Worm (Caenorhabditis elegans) whole organism, mixed stage, embryonic: Measurements from ENCODE around the gene srh-60.

Experiments
- M03D4.4 ChIP-seq: sonication (generic microtip); optimal IDR thresholded peaks from 2 replicates; lab custom pipeline; 2017; ENCODE audit warnings: mild to moderate bottlenecking, missing genetic modification characterization, missing compliant biosample characterization
- bed-3 ChIP-seq: fragments of 200-800 bp; sonication (Bioruptor generic); optimal IDR thresholded peaks from 3 replicates; lab custom pipeline; 2018; ENCODE audit warnings: mild to moderate bottlenecking, missing genetic modification characterization, moderate library complexity, missing compliant biosample characterization
- blmp-1 ChIP-seq: fragments of 150-350 bp; optimal IDR thresholded peaks from 2 replicates; lab custom pipeline; 2014; ENCODE audit warnings: missing biosample characterization, missing genetic modification characterization
- ceh-39 ChIP-seq: fragments of 150-350 bp; optimal IDR thresholded peaks from 2 replicates; lab custom pipeline; 2014; ENCODE audit warnings: missing biosample characterization, missing genetic modification characterization
- ceh-43 ChIP-seq: fragments of 200-800 bp; sonication (Bioruptor generic); optimal IDR thresholded peaks from 2 replicates; lab custom pipeline; 2018; ENCODE audit warnings: mild to moderate bottlenecking, missing genetic modification characterization, moderate library complexity, missing compliant biosample characterization
- ceh-83 ChIP-seq: fragments of 200-800 bp; sonication (Bioruptor generic); optimal IDR thresholded peaks from 2 replicates; lab custom pipeline; 2018; ENCODE audit warnings: mild to moderate bottlenecking, missing genetic modification characterization, missing compliant biosample characterization
- cnd-1 ChIP-seq: fragments of 200-800 bp; sonication (Bioruptor generic); optimal IDR thresholded peaks from 2 replicates; lab custom pipeline; 2018; ENCODE audit warnings: mild to moderate bottlenecking, missing genetic modification characterization, missing compliant biosample characterization
- drap-1 ChIP-seq: fragments of 200-800 bp; sonication (Bioruptor generic); optimal IDR thresholded peaks from 3 replicates; lab custom pipeline; 2018; ENCODE audit warnings: mild to moderate bottlenecking, missing genetic modification characterization, missing compliant biosample characterization
- elt-3 ChIP-seq: fragments of 150-350 bp; optimal IDR thresholded peaks from 2 replicates; lab custom pipeline; 2014; ENCODE audit warnings: missing biosample characterization, missing genetic modification characterization
- flh-1 ChIP-seq: fragments of 200-800 bp; sonication (Bioruptor generic); optimal IDR thresholded peaks from 2 replicates; lab custom pipeline; 2018; ENCODE audit warnings: mild to moderate bottlenecking, missing genetic modification characterization, moderate library complexity, missing compliant biosample characterization
- ham-2 ChIP-seq: fragments of 200-800 bp; sonication (Bioruptor generic); optimal IDR thresholded peaks from 2 replicates; lab custom pipeline; 2018; ENCODE audit warnings: mild to moderate bottlenecking, missing genetic modification characterization, missing compliant biosample characterization
- hlh-1 ChIP-seq: fragments of 150-350 bp; optimal IDR thresholded peaks from 2 replicates; lab custom pipeline; 2014; ENCODE audit warnings: missing biosample characterization, missing genetic modification reagents, missing genetic modification characterization
- lin-32 ChIP-seq: fragments of 200-800 bp; sonication (Bioruptor generic); optimal IDR thresholded peaks from 2 replicates; lab custom pipeline; 2018; ENCODE audit warnings: mild to moderate bottlenecking, missing genetic modification characterization, missing compliant biosample characterization
- lsy-2 ChIP-seq: fragments of 150-350 bp; optimal IDR thresholded peaks from 2 replicates; lab custom pipeline; 2014; ENCODE audit warnings: missing biosample characterization, missing genetic modification characterization
- mab-5 ChIP-seq: fragments of 150-350 bp; optimal IDR thresholded peaks from 2 replicates; lab custom pipeline; 2014; ENCODE audit warnings: missing biosample characterization, missing genetic modification characterization
- mep-1 ChIP-seq: fragments of 150-350 bp; optimal IDR thresholded peaks from 2 replicates; lab custom pipeline; 2017; ENCODE audit warnings: missing biosample characterization, missing genetic modification reagents, missing genetic modification characterization, inconsistent platforms
- mls-2 ChIP-seq: sonication (generic microtip); optimal IDR thresholded peaks from 2 replicates; lab custom pipeline; 2016; ENCODE audit warnings: mild to moderate bottlenecking, missing genetic modification characterization, moderate library complexity, missing compliant biosample characterization
- nhr-12 ChIP-seq: fragments of 150-350 bp; optimal IDR thresholded peaks from 2 replicates; lab custom pipeline; 2014; ENCODE audit warnings: missing biosample characterization, missing genetic modification characterization
- nhr-2 ChIP-seq: fragments of 150-350 bp; optimal IDR thresholded peaks from 2 replicates; lab custom pipeline; 2014; ENCODE audit warnings: missing biosample characterization, missing genetic modification characterization
- nhr-237 ChIP-seq: fragments of 150-350 bp; optimal IDR thresholded peaks from 2 replicates; lab custom pipeline; 2014; ENCODE audit warnings: missing biosample characterization, missing genetic modification characterization
- nhr-28 ChIP-seq: fragments of 150-350 bp; optimal IDR thresholded peaks from 2 replicates; lab custom pipeline; 2014; ENCODE audit warnings: missing biosample characterization, missing genetic modification characterization
- nhr-76 ChIP-seq: sonication (generic microtip); optimal IDR thresholded peaks from 2 replicates; lab custom pipeline; 2017; ENCODE audit warnings: missing biosample characterization, missing genetic modification characterization
- pha-4 ChIP-seq: fragments of 150-350 bp; optimal IDR thresholded peaks from 2 replicates; lab custom pipeline; 2018; ENCODE audit warnings: missing biosample characterization, missing genetic modification reagents, missing genetic modification characterization
- sptf-1 ChIP-seq: sonication (generic microtip); optimal IDR thresholded peaks from 2 replicates; lab custom pipeline; 2017; ENCODE audit warnings: mild to moderate bottlenecking, missing genetic modification characterization, moderate library complexity, missing compliant biosample characterization
- tbx-8 ChIP-seq: fragments of 200-800 bp; sonication (Bioruptor generic); optimal IDR thresholded peaks from 2 replicates; lab custom pipeline; 2018; ENCODE audit warnings: mild to moderate bottlenecking, missing genetic modification characterization, moderate library complexity, missing compliant biosample characterization
- unc-120 ChIP-seq: sonication (generic microtip); optimal IDR thresholded peaks from 2 replicates; lab custom pipeline; 2017; ENCODE audit warnings: missing genetic modification characterization, missing compliant biosample characterization; ENCODE audit not compliant: poor library complexity, severe bottlenecking
- unc-39 ChIP-seq: fragments of 150-350 bp; optimal IDR thresholded peaks from 2 replicates; lab custom pipeline; 2014; ENCODE audit warnings: missing biosample characterization, missing genetic modification characterization
- zip-8 ChIP-seq: fragments of 150-350 bp; optimal IDR thresholded peaks from 2 replicates; lab custom pipeline; 2014; ENCODE audit warnings: missing biosample characterization, missing genetic modification characterization
- ztf-11 ChIP-seq: fragments of 150-350 bp; optimal IDR thresholded peaks from 2 replicates; lab custom pipeline; 2014; ENCODE audit warnings: missing biosample characterization, missing genetic modification characterization

srh-60 gene

DNA sequence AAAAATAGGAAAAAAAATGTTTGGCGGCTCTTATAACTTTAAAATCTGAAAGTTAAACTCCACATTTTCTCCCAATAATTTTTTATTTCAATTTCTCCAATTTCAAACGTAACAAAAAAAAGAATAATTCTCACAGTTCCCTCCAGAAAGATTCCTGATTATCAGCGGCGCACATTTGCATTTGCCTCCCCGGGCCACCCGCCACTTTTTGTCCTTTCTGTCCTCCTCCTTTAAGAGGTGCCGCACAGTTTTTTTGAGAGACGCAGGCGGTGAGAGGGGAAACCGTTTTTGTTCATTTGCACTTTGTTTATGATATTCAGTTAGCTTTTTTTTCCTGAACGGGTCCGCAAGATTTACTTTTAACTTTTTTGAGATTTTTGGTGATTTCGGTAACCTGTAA lies 37.4 kb downstream of the srh-60 start:
- TF ChIP-seq mep-1 (tag; lab: Kevin White, UChicago), result peak; percentile 17
- TF ChIP-seq ceh-83 (GFP tag; lab: Kevin White, UChicago), result no peak

DNA sequence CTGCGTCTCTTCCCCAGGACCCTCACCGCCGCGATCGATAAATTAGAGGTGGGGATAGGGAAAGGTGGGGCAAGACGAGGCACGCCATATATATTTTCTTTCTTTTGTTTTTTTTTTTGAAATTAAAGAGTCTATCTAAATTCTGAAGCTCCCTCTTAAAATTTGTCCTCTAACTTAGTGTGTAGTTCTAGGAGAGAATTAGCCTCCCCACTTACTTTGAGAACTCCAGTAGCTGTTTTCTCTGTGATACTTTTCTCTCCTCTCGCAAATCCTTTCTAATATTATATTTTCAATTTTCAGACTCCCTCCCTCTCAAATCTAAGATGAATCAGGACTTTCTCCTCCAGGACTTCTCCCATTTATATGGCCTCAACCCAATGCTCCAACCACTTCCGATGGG lies 38.5 kb downstream of the srh-60 start, which contains the start of gene M151.7:
Gene M151.7 (plus strand): TSS at position 301 of the 400 bp plus-strand sequence.
- TF ChIP-seq zip-8 (no peak), hlh-1 (tag; lab: Kevin White, UChicago) (no peak), unc-39 (tag; lab: Kevin White, UChicago) (no peak), ztf-11 (tag; lab: Kevin White, UChicago) (no peak), M03D4.4 (tag; lab: Kevin White, UChicago) (no peak), nhr-28 (tag; lab: Kevin White, UChicago) (no peak), bed-3 (no peak), drap-1 (GFP tag; lab: Kevin White, UChicago) (no peak), nhr-237 (tag; lab: Kevin White, UChicago) (no peak), ceh-39 (tag; lab: Kevin White, UChicago) (no peak), nhr-2 (no peak), blmp-1 (tag; lab: Kevin White, UChicago) (no peak), pha-4 (tag; lab: Kevin White, UChicago) (no peak), nhr-76 (no peak), sptf-1 (no peak), unc-120 (tag; lab: Kevin White, UChicago) (no peak), ceh-83 (GFP tag; lab: Kevin White, UChicago) (no peak), ham-2 (GFP tag; lab: Kevin White, UChicago) (no peak), ceh-43 (GFP tag; lab: Kevin White, UChicago) (no peak), mls-2 (tag; lab: Kevin White, UChicago) (no peak)

DNA sequence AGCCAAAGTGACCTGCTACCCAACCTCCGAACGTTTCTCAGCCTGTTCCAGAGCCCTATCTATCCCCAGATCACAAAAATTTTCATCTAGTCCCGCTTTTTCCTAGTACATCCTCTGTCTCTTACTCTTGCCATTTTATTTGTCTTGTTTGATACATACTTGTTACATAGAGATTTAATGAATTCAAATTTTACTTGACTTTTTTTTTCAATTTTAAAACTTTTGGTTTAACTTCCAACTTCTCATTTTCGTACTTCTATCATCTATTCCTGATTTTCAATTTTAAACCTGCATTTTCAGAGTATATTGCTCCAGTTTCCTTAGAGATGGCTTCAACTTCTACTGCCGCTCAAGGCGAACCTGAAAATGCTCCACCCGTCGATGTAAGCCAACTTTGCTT lies 43.4 kb downstream of the srh-60 start, which contains the start of gene M151.3:
Gene M151.3 (plus strand): TSS at position 301 of the 400 bp plus-strand sequence.
- TF ChIP-seq ceh-43 (GFP tag; lab: Kevin White, UChicago) (no peak), mls-2 (tag; lab: Kevin White, UChicago) (no peak), nhr-2 (no peak), pha-4 (tag; lab: Kevin White, UChicago) (no peak), bed-3 (no peak)

DNA sequence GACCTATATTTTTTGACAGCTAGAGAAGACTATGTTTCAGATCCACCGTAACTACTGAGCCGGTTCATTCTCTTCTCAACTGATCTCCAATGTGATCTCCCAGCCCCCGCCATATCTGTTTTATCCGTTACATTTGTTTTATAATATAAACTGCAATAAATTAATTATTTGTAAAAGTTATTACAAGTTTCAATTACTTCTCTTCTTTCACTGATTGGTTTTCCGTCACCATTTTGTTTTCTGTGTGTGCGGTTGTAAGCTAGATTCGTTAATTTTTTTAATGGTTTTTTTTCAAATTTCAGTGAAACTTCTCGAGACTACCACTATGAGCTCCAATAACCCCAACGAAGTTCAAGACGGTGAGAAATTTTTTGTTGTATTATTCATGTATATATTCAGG lies 47.3 kb downstream of the srh-60 start, which contains the start of gene M151.2:
Gene M151.2 (plus strand): TSS at position 301 of the 400 bp plus-strand sequence.
- TF ChIP-seq lsy-2 (tag; lab: Kevin White, UChicago), result no peak
- TF ChIP-seq zip-8, result no peak
- TF ChIP-seq lin-32 (GFP tag; lab: Kevin White, UChicago), result no peak
- no peak for TF ChIP-seq bed-3
- TF ChIP-seq ceh-83 (GFP tag; lab: Kevin White, UChicago), result no peak
- TF ChIP-seq elt-3 (tag; lab: Kevin White, UChicago), result no peak
- TF ChIP-seq tbx-8 (GFP tag; lab: Kevin White, UChicago), result no peak
- TF ChIP-seq ceh-39 (tag; lab: Kevin White, UChicago), result no peak
- no peak for TF ChIP-seq mep-1 (tag; lab: Kevin White, UChicago)
- no peak for TF ChIP-seq mab-5
- TF ChIP-seq, all 35 proteins: peak for 0

DNA sequence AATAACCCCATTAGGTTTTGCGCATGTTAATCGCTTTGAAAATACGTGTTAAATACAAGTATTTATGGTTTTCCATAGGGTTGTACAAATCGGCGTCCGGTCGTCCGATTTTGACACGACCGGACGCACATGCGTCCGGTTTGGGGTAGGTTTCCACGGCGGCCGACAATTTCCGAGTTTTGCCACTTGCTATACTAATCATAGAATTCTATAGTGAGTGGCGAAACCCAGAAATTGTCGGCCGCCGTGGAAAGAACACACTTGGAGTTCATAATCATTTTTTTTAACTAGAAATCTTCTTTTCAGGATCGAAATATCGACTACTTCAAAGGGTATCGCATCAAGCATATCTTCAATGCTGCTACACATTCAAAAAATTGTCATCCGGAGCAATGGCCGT lies 51.3 kb downstream of the srh-60 start:
- no peak for TF ChIP-seq flh-1 (GFP tag; lab: Kevin White, UChicago)
- TF ChIP-seq mls-2 (tag; lab: Kevin White, UChicago), result no peak
- no peak for TF ChIP-seq cnd-1
- TF ChIP-seq ceh-39 (tag; lab: Kevin White, UChicago), result no peak
- TF ChIP-seq nhr-12 (tag; lab: Kevin White, UChicago), result no peak
- TF ChIP-seq nhr-76, result no peak
- no peak for TF ChIP-seq nhr-2
- no peak for TF ChIP-seq blmp-1 (tag; lab: Kevin White, UChicago)
- no peak for TF ChIP-seq hlh-1 (tag; lab: Kevin White, UChicago)
- TF ChIP-seq M03D4.4 (tag; lab: Kevin White, UChicago), result no peak
